Fruit fly (Drosophila melanogaster) Kc167 (cell line): ENCODE measurements around the gene jp.

Source experiments
- Myc ChIP-seq: fragments of >200 bp; optimal IDR thresholded peaks from 2 replicates; lab custom pipeline; 2017; ENCODE audit warnings: missing external identifiers
- Sin3A ChIP-seq: fragments of >200 bp; optimal IDR thresholded peaks from 2 replicates; lab custom pipeline; 2018; ENCODE audit warnings: missing external identifiers
- psq ChIP-seq: fragments of >200 bp; optimal IDR thresholded peaks from 2 replicates; lab custom pipeline; 2017; ENCODE audit warnings: missing external identifiers

DNA sequence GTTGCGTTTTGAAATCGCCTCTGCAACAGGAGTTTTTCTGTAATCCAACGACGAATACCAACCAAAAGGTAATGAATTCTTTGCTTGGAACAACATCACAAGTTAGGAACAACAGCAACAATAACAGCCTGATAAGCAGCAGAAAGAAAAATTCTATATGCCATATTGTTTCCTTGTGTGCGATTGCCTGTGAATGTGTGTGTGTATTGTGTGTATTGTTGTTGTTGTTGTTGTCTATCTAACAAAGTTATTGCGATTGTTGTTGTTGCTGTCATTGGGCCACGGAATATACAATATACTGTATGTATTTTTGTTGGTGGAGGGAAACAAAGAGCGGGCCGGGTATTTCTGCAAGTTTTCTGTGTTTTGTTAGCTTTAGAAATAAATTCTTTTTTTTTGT, 2.6 kb upstream of the jp start:
- no peak for TF ChIP-seq psq (lab: Kevin White, UChicago)
- no peak for TF ChIP-seq Myc (lab: Kevin White, UChicago)
- no peak for TF ChIP-seq Sin3A
